Fruit fly (Drosophila melanogaster) S2 (cell line): ENCODE data around the gene CG10984.

ENCODE experiments used
- CG8478 ChIP-seq: fragments of >200 bp; optimal IDR thresholded peaks from 2 replicates; lab custom pipeline; 2018
- CTCF ChIP-seq, 2 experiments: fragments of >200 bp; optimal IDR thresholded peaks; 2 replicates each; lab custom pipeline; 2018

DNA sequence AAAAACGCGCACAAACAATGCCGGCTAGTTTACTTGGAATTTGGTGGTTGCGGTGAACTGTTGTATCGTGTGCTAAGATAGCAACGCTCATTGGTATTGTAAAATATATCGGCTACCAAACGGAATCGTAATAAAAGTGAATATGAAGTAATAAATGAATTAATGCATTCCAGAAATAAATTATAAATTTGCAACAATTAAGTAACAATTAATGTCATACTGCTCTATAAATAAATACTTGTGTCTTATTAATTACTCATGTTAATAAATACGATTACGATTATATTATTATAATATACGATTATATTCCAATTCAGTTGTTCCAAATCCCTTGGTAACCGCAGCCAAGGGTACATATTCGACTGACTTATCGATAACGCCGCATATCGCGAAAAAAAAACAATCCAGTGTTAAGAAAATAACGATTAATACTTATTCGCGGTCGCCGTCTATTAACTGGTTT lies 15.3 kb upstream of the CG10984 start, which contains the start of the genes SmD1 and Ptp69D:
- TF ChIP-seq CTCF (optimal IDR thresholded peaks at IDR 0.05; lab: Kevin White, UChicago) (no peak), CG8478 (lab: Kevin White, UChicago) (no peak)
